Worm (Caenorhabditis elegans) whole organism, L1 larva: Measurements from ENCODE around the gene F21A3.2.

Source experiments
- dpl-1 ChIP-seq, 3 experiments: fragments of 150-350 bp in 2 of 3; sonication (generic microtip) in 1 of 3; optimal IDR thresholded peaks; 2 replicates each; lab custom pipeline; 2014 to 2017; ENCODE audit warnings: missing biosample characterization in 3 of 3, missing genetic modification characterization in 3 of 3, missing genetic modification reagents in 3 of 3
- egl-27 ChIP-seq, 2 experiments: fragments of 150-350 bp in 1 of 2; sonication (generic microtip); optimal IDR thresholded peaks; 3 replicates each; lab custom pipeline; 2017 to 2018; ENCODE audit warnings: missing biosample characterization in 2 of 2, missing genetic modification characterization in 2 of 2, missing genetic modification reagents in 2 of 2
- elt-3 ChIP-seq, 6 experiments: fragments of 150-350 bp in 1 of 6; sonication (generic microtip); optimal IDR thresholded peaks; 2 replicates each; lab custom pipeline; 2017 to 2018; ENCODE audit warnings: missing biosample characterization in 6 of 6, missing genetic modification characterization in 6 of 6, inconsistent platforms in 1 of 6
- lsy-2 ChIP-seq, 2 experiments: fragments of 150-350 bp; optimal IDR thresholded peaks; 2 replicates each; lab custom pipeline; 2014; ENCODE audit warnings: missing biosample characterization in 2 of 2, missing genetic modification characterization in 2 of 2
- pqm-1 ChIP-seq: sonication (generic microtip); optimal IDR thresholded peaks from 3 replicates; lab custom pipeline; 2017; ENCODE audit warnings: missing biosample characterization, missing genetic modification characterization

DNA sequence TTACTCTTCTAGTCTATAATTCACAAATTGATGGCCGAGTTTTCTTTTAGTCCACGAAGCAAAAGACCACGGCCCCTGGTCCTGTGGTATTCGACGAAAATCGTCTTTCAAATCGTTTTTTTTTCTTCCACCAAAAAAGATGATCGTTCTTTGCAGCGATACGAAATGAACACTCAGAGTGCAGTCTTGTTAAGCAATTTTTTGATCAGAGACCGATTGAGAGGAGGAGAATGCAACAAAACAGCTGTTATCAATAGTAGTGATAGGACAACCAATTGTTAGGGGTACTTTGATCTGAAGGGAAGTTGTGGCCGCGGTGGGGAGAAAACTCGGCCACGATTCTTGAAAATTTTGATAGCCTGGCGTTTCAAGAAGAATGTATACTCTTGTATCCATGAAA lies 30.2 kb upstream of the F21A3.2 start:
- peak in 4 of 6 experiments; percentile 48 to 90 (median 60) for TF ChIP-seq elt-3 (tag; optimal IDR thresholded peaks at IDR 0.05; lab: Kevin White, UChicago)
- TF ChIP-seq pqm-1 = no peak
- TF ChIP-seq dpl-1 (GFP tag; optimal IDR thresholded peaks at IDR 0.05; lab: Kevin White, UChicago) = peak in 1 of 3 experiments; percentile 13
- TF ChIP-seq lsy-2 (tag; optimal IDR thresholded peaks at IDR 0.05; lab: Kevin White, UChicago) = peak; percentile 36 to 48
- TF ChIP-seq egl-27 (tag; optimal IDR thresholded peaks at IDR 0.05; lab: Kevin White, UChicago) = no peak
